Worm (Caenorhabditis elegans) whole organism, young adult: ENCODE measurements around the gene K06A1.2.

ENCODE experiments used
- B0261.1 ChIP-seq: sonication (generic microtip); optimal IDR thresholded peaks from 2 replicates; lab custom pipeline; 2016; ENCODE audit warnings: mild to moderate bottlenecking, missing genetic modification characterization, moderate library complexity, missing compliant biosample characterization
- B0336.3 ChIP-seq: fragments of 200-800 bp; sonication (Bioruptor generic); IDR thresholded peaks from 2 replicates; pipeline ENCODE4 v1.3.6; 2022; ENCODE audit warnings: missing genetic modification characterization, missing compliant biosample characterization
- C06A6.2 ChIP-seq: fragments of 200-800 bp; sonication (Bioruptor generic); conservative IDR thresholded peaks from 2 replicates; pipeline ENCODE4 v1.3.6; 2022; ENCODE audit warnings: missing genetic modification characterization, missing compliant biosample characterization
- F23B12.7 ChIP-seq: sonication (generic microtip); optimal IDR thresholded peaks from 2 replicates; lab custom pipeline; 2017; ENCODE audit warnings: missing genetic modification characterization, mild to moderate bottlenecking, missing compliant biosample characterization, antibody characterized with exemption, moderate library complexity; ENCODE audit not compliant: insufficient read depth
- F33H1.4 ChIP-seq: fragments of 200-800 bp; sonication (Bioruptor generic); IDR thresholded peaks from 2 replicates; pipeline ENCODE4 v1.3.6; 2022; ENCODE audit warnings: missing genetic modification reagents, missing genetic modification characterization, missing compliant biosample characterization
- F37B4.10 ChIP-seq: fragments of 200-800 bp; sonication (Bioruptor generic); IDR thresholded peaks from 2 replicates; pipeline ENCODE4 v1.3.6; 2022; ENCODE audit warnings: missing genetic modification characterization, missing compliant biosample characterization
- F57A8.1 ChIP-seq: fragments of 200-800 bp; sonication (Bioruptor generic); optimal IDR thresholded peaks from 2 replicates; lab custom pipeline; 2018; ENCODE audit warnings: mild to moderate bottlenecking, missing genetic modification characterization, moderate library complexity, missing compliant biosample characterization
- T26A5.8 ChIP-seq: sonication (generic microtip); optimal IDR thresholded peaks from 2 replicates; lab custom pipeline; 2016; ENCODE audit warnings: missing genetic modification characterization, missing compliant biosample characterization
- Y56A3A.18 ChIP-seq: fragments of 200-800 bp; sonication (Bioruptor generic); IDR thresholded peaks from 2 replicates; pipeline ENCODE4 v1.3.6; 2022; ENCODE audit warnings: missing genetic modification reagents, missing genetic modification characterization, missing compliant biosample characterization
- Y79H2A.3 ChIP-seq: fragments of 200-800 bp; sonication (Bioruptor generic); conservative IDR thresholded peaks from 2 replicates; pipeline ENCODE4 v1.3.6; 2022; ENCODE audit warnings: missing genetic modification reagents, missing genetic modification characterization, missing compliant biosample characterization
- cebp-1 ChIP-seq, 2 experiments: fragments of 200-800 bp in 1 of 2; sonication (Bioruptor generic) in 1 of 2; sonication (generic microtip) in 1 of 2; IDR thresholded peaks in 1 of 2; optimal IDR thresholded peaks in 1 of 2; 2 replicates each; pipeline versions ENCODE4 v1.3.6 to Lab custom; 2017 to 2022; ENCODE audit warnings: missing compliant biosample characterization in 2 of 2, missing genetic modification characterization in 2 of 2, mild to moderate bottlenecking in 1 of 2, missing genetic modification reagents in 1 of 2, moderate library complexity in 1 of 2
- ceh-40 ChIP-seq: fragments of 200-800 bp; sonication (Bioruptor generic); IDR thresholded peaks from 2 replicates; pipeline ENCODE4 v1.3.6; 2022; ENCODE audit warnings: missing genetic modification characterization, missing compliant biosample characterization
- dox-1 ChIP-seq: fragments of 200-800 bp; sonication (Bioruptor generic); IDR thresholded peaks from 2 replicates; pipeline ENCODE4 v1.3.6; 2022; ENCODE audit warnings: missing genetic modification reagents, missing genetic modification characterization, missing compliant biosample characterization
- dpff-1 ChIP-seq: sonication (generic microtip); optimal IDR thresholded peaks from 2 replicates; lab custom pipeline; 2017; ENCODE audit warnings: mild to moderate bottlenecking, missing genetic modification characterization, missing compliant biosample characterization
- efl-1 ChIP-seq: fragments of 150-350 bp; optimal IDR thresholded peaks from 2 replicates; lab custom pipeline; 2014; ENCODE audit warnings: missing biosample characterization, missing genetic modification reagents, missing genetic modification characterization
- egl-44 ChIP-seq: fragments of 200-800 bp; sonication (Bioruptor generic); IDR thresholded peaks from 2 replicates; pipeline ENCODE4 v1.3.6; 2022; ENCODE audit warnings: missing genetic modification reagents, missing genetic modification characterization, missing compliant biosample characterization
- ekl-4 ChIP-seq: fragments of 200-800 bp; sonication (Bioruptor generic); IDR thresholded peaks from 2 replicates; pipeline ENCODE4 v1.3.6; 2022; ENCODE audit warnings: missing genetic modification reagents, missing genetic modification characterization, missing compliant biosample characterization
- ets-4 ChIP-seq: fragments of 200-800 bp; sonication (Bioruptor generic); optimal IDR thresholded peaks from 2 replicates; lab custom pipeline; 2018; ENCODE audit warnings: mild to moderate bottlenecking, missing genetic modification characterization, missing compliant biosample characterization
- gei-17 ChIP-seq: fragments of 200-800 bp; sonication (Bioruptor generic); optimal IDR thresholded peaks from 2 replicates; lab custom pipeline; 2018; ENCODE audit warnings: mild to moderate bottlenecking, missing genetic modification characterization, missing compliant biosample characterization
- hlh-26 ChIP-seq: fragments of 200-800 bp; sonication (Bioruptor generic); conservative IDR thresholded peaks from 2 replicates; pipeline ENCODE4 v1.3.6; 2022; ENCODE audit warnings: missing genetic modification reagents, missing genetic modification characterization, missing compliant biosample characterization
- hmg-1.2 ChIP-seq: fragments of 200-800 bp; sonication (Bioruptor generic); IDR thresholded peaks from 2 replicates; pipeline ENCODE4 v1.3.6; 2022; ENCODE audit warnings: missing genetic modification reagents, missing genetic modification characterization, missing compliant biosample characterization
- let-526 ChIP-seq: fragments of 200-800 bp; sonication (Bioruptor generic); IDR thresholded peaks from 2 replicates; pipeline ENCODE4 v1.3.6; 2022; ENCODE audit warnings: missing genetic modification reagents, missing genetic modification characterization, missing compliant biosample characterization
- let-607 ChIP-seq, 2 experiments: fragments of 200-800 bp in 1 of 2; sonication (Bioruptor generic) in 1 of 2; sonication (generic microtip) in 1 of 2; optimal IDR thresholded peaks; 2 replicates each; lab custom pipeline; 2016 to 2018; ENCODE audit warnings: mild to moderate bottlenecking in 2 of 2, missing compliant biosample characterization in 2 of 2, missing genetic modification characterization in 2 of 2, moderate library complexity in 2 of 2, missing genotype in 1 of 2
- lin-40 ChIP-seq: sonication (generic microtip); optimal IDR thresholded peaks from 2 replicates; lab custom pipeline; 2016; ENCODE audit warnings: missing genetic modification characterization, mild to moderate bottlenecking, missing compliant biosample characterization, missing genotype, missing genetic modification reagents
- lin-54 ChIP-seq: fragments of 200-800 bp; sonication (Bioruptor generic); optimal IDR thresholded peaks from 2 replicates; lab custom pipeline; 2018; ENCODE audit warnings: mild to moderate bottlenecking, missing genetic modification characterization, missing compliant biosample characterization
- madf-10 ChIP-seq: sonication (generic microtip); optimal IDR thresholded peaks from 2 replicates; lab custom pipeline; 2016; ENCODE audit warnings: mild to moderate bottlenecking, missing genetic modification characterization, missing compliant biosample characterization
- madf-8 ChIP-seq: fragments of 200-800 bp; sonication (Bioruptor generic); conservative IDR thresholded peaks from 2 replicates; pipeline ENCODE4 v1.3.6; 2022; ENCODE audit warnings: missing genetic modification reagents, missing genetic modification characterization, missing compliant biosample characterization
- nhr-80 ChIP-seq: sonication (generic microtip); optimal IDR thresholded peaks from 2 replicates; lab custom pipeline; 2016; ENCODE audit warnings: missing genetic modification characterization, missing compliant biosample characterization
- pha-4 ChIP-seq: fragments of 150-350 bp; sonication (generic microtip); optimal IDR thresholded peaks from 2 replicates; lab custom pipeline; 2014; ENCODE audit warnings: missing biosample characterization, missing genetic modification reagents, missing genetic modification characterization
- snpc-3.4 ChIP-seq: sonication (generic microtip); optimal IDR thresholded peaks from 2 replicates; lab custom pipeline; 2017; ENCODE audit warnings: missing genetic modification characterization, mild to moderate bottlenecking, missing compliant biosample characterization, antibody characterized with exemption, moderate library complexity, missing genotype, missing genetic modification reagents
- snpc-4 ChIP-seq, 5 experiments: fragments of 150-350 bp in 1 of 5; sonication (generic microtip) in 4 of 5; optimal IDR thresholded peaks; 2 replicates each; lab custom pipeline; 2014 to 2018; ENCODE audit warnings: missing genetic modification characterization in 5 of 5, missing biosample characterization in 3 of 5, antibody characterized with exemption in 2 of 5, mild to moderate bottlenecking in 2 of 5, missing compliant biosample characterization in 2 of 5, missing genotype in 2 of 5, moderate library complexity in 2 of 5, missing genetic modification reagents in 1 of 5
- sptf-2 ChIP-seq: fragments of 200-800 bp; sonication (Bioruptor generic); optimal IDR thresholded peaks from 2 replicates; lab custom pipeline; 2018; ENCODE audit warnings: mild to moderate bottlenecking, missing genetic modification characterization, missing compliant biosample characterization
- unc-62 ChIP-seq: fragments of 150-350 bp; optimal IDR thresholded peaks from 2 replicates; lab custom pipeline; 2014; ENCODE audit warnings: missing biosample characterization, missing genetic modification reagents, missing genetic modification characterization
- ztf-6 ChIP-seq: fragments of 200-800 bp; sonication (Bioruptor generic); IDR thresholded peaks from 2 replicates; pipeline ENCODE4 v1.3.6; 2022; ENCODE audit warnings: missing genetic modification reagents, missing genetic modification characterization, missing compliant biosample characterization

K06A1.2 gene

DNA sequence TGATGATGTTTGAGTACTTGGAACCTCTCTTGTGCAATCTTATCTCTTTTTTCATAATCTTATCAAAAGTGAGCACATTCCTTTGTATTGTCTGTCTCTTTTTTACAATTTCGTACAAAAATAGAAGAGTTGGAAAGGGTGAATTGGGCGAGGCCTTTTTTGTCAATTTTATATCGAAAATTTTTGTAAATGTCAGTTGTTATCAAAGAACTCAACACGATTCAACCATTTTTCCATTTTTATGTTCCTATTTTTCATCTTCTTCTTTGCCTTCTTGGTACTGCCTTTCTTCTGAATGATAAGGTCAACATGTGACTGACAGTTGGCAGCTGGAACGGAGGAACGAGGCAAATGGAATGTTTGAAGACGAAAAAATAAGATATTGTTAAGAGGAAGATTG is 30.0 kb upstream of the K06A1.2 start:
- TF ChIP-seq Y79H2A.3 (GFP tag; lab: Robert Waterston, UW) (no peak), madf-8 (GFP tag; lab: Robert Waterston, UW) (no peak), gei-17 (GFP tag; lab: Kevin White, UChicago) (no peak), egl-44 (GFP tag; lab: Robert Waterston, UW) (peak; percentile 26; the same call in 1 of the 2 replicates), dox-1 (GFP tag; lab: Robert Waterston, UW) (peak; percentile 31; the same call in 1 of the 2 replicates), B0336.3 (GFP tag; lab: Robert Waterston, UW) (no peak), cebp-1 (GFP tag; IDR thresholded peaks at IDR 0.05; lab: Robert Waterston, UW) (no peak), cebp-1 (tag; optimal IDR thresholded peaks at IDR 0.05; lab: Kevin White, UChicago) (peak; percentile 16), nhr-80 (tag; lab: Kevin White, UChicago) (peak; percentile 90), dpff-1 (tag; lab: Kevin White, UChicago) (no peak), lin-40 (tag; lab: Kevin White, UChicago) (peak; percentile 12), let-607 (tag; optimal IDR thresholded peaks at IDR 0.05; lab: Kevin White, UChicago) (peak in 1 of 2 experiments; percentile 24), F23B12.7 (peak; percentile 57), ets-4 (GFP tag; lab: Kevin White, UChicago) (peak; percentile 53), unc-62 (GFP tag; lab: Kevin White, UChicago) (peak; percentile 33)
- TF ChIP-seq, all 124 proteins: peak for 9

DNA sequence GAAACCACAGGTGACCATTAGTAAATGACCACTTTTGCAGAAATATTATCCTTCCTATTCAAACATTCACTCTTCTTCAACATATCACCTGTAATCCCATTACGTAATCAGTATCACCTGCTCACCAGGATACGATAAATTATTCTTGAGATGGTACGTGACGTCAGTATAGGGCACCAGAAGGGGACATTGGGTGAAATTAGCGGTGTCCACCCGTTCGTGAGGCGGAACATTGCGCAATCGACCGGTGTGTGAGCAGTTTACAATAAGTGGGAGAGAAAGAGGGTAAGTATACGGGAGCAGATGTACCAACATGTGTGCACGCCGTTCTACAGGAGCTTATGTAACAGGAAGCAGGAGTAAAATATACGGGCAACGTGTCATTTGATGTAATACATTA is 25.8 kb upstream of the K06A1.2 start:
- TF ChIP-seq let-526 (GFP tag; lab: Robert Waterston, UW) (no peak), hlh-26 (GFP tag; lab: Robert Waterston, UW) (no peak), lin-54 (GFP tag; lab: Kevin White, UChicago) (no peak)

DNA sequence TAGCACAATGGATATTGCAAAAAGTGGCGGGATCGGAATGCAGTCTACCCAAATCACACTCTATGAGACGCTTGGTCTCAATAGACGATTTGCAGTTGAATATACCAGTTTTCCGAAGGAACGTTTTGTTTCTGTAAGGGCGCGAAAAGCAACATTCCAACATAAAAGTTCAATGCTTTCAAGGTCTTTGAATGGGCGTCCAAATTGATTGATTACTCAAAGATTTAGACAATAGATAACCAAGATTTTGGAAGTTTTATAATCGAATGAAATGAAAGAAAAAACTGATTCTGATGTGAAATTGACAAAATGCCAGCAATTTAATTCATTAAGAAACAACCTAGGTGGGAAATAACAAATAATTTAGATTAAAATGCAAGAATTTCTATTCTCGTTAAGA is 24.6 kb upstream of the K06A1.2 start:
- TF ChIP-seq T26A5.8 (tag; lab: Kevin White, UChicago) (no peak), F33H1.4 (GFP tag; lab: Robert Waterston, UW) (no peak), sptf-2 (no peak), ztf-6 (GFP tag; lab: Robert Waterston, UW) (no peak), efl-1 (GFP tag; lab: Kevin White, UChicago) (no peak), pha-4 (tag; lab: Kevin White, UChicago) (no peak), B0261.1 (tag; lab: Kevin White, UChicago) (no peak), F37B4.10 (GFP tag; lab: Robert Waterston, UW) (no peak), snpc-4 (GFP tag; optimal IDR thresholded peaks at IDR 0.05; lab: Kevin White, UChicago) (no peak), snpc-4 (tag; optimal IDR thresholded peaks at IDR 0.05; lab: Kevin White, UChicago) (no peak), Y56A3A.18 (no peak), F57A8.1 (GFP tag; lab: Kevin White, UChicago) (no peak), ceh-40 (GFP tag; lab: Robert Waterston, UW) (no peak), C06A6.2 (GFP tag; lab: Robert Waterston, UW) (no peak), hmg-1.2 (GFP tag; lab: Robert Waterston, UW) (no peak), F23B12.7 (no peak), ekl-4 (GFP tag; lab: Robert Waterston, UW) (no peak), madf-10 (tag; lab: Kevin White, UChicago) (no peak), snpc-3.4 (tag; lab: Kevin White, UChicago) (no peak), nhr-80 (tag; lab: Kevin White, UChicago) (no peak)
